Worm (Caenorhabditis elegans) whole organism, L4 larva: ENCODE data around the gene best-24.
"Not testable (repeated sequence)": the region's sequence is repeated elsewhere in the genome, so short reads cannot be mapped to it uniquely, and the experiment has no call there.

ENCODE experiments used
- F26F4.8 ChIP-seq: fragments of 200-800 bp; sonication (Bioruptor generic); conservative IDR thresholded peaks from 2 replicates; pipeline ENCODE4 v1.3.6; 2022; ENCODE audit warnings: missing genetic modification characterization, missing compliant biosample characterization
- F37D6.2 ChIP-seq: sonication (generic microtip); optimal IDR thresholded peaks from 2 replicates; lab custom pipeline; 2016; ENCODE audit warnings: mild to moderate bottlenecking, missing genetic modification characterization, missing compliant biosample characterization
- R02D3.7 ChIP-seq: fragments of 150-350 bp; sonication (generic microtip); optimal IDR thresholded peaks from 3 replicates; lab custom pipeline; 2014; ENCODE audit warnings: missing biosample characterization, missing genetic modification characterization
- T26A8.4 ChIP-seq: fragments of 200-800 bp; sonication (Bioruptor generic); IDR thresholded peaks from 2 replicates; pipeline ENCODE4 v1.3.6; 2022; ENCODE audit warnings: missing genetic modification characterization, missing compliant biosample characterization
- Y105C5A.15 ChIP-seq: fragments of 200-800 bp; sonication (Bioruptor generic); IDR thresholded peaks from 2 replicates; pipeline ENCODE4 v1.3.6; 2022; ENCODE audit warnings: missing genetic modification characterization, missing compliant biosample characterization
- Y75B8A.6 ChIP-seq: fragments of 200-800 bp; sonication (Bioruptor generic); IDR thresholded peaks from 2 replicates; pipeline ENCODE4 v1.3.6; 2022; ENCODE audit warnings: missing genetic modification reagents, missing genetic modification characterization, missing compliant biosample characterization
- ZK337.2 ChIP-seq: fragments of 200-800 bp; sonication (Bioruptor generic); IDR thresholded peaks from 2 replicates; pipeline ENCODE4 v1.3.6; 2022; ENCODE audit warnings: missing genetic modification reagents, missing genetic modification characterization, missing compliant biosample characterization
- aha-1 ChIP-seq: fragments of 150-350 bp; peaks from one replicate; lab custom pipeline; 2014; ENCODE audit warnings: missing biosample characterization, missing genetic modification characterization
- ama-1 ChIP-seq: fragments of 150-350 bp; optimal IDR thresholded peaks from 2 replicates; lab custom pipeline; 2014; ENCODE audit warnings: inconsistent platforms, mixed read lengths
- arid-1 ChIP-seq: fragments of 200-800 bp; sonication (Bioruptor generic); conservative IDR thresholded peaks from 2 replicates; pipeline ENCODE4 v1.3.6; 2022; ENCODE audit warnings: missing genetic modification reagents, missing genetic modification characterization, missing compliant biosample characterization
- ceh-20 ChIP-seq: fragments of 200-800 bp; sonication (Bioruptor generic); IDR thresholded peaks from 2 replicates; pipeline ENCODE4 v1.3.6; 2022; ENCODE audit warnings: missing genetic modification reagents, missing genetic modification characterization, missing compliant biosample characterization
- ceh-28 ChIP-seq: fragments of 150-350 bp; optimal IDR thresholded peaks from 2 replicates; lab custom pipeline; 2014; ENCODE audit warnings: missing biosample characterization, missing genetic modification reagents, missing genetic modification characterization
- ceh-32 ChIP-seq: sonication (generic microtip); optimal IDR thresholded peaks from 2 replicates; lab custom pipeline; 2016; ENCODE audit warnings: mild to moderate bottlenecking, missing genetic modification characterization, missing compliant biosample characterization; ENCODE audit not compliant: poor library complexity
- ctbp-1 ChIP-seq: fragments of 200-800 bp; sonication (Bioruptor generic); IDR thresholded peaks from 2 replicates; pipeline ENCODE4 v1.3.6; 2022; ENCODE audit warnings: missing genetic modification reagents, missing genetic modification characterization, missing compliant biosample characterization
- dmd-8 ChIP-seq: fragments of 200-800 bp; sonication (Bioruptor generic); IDR thresholded peaks from 2 replicates; pipeline ENCODE4 v1.3.6; 2022; ENCODE audit warnings: missing genetic modification characterization, missing compliant biosample characterization
- dpl-1 ChIP-seq: fragments of 150-350 bp; optimal IDR thresholded peaks from 2 replicates; lab custom pipeline; 2014; ENCODE audit warnings: missing biosample characterization, missing genetic modification reagents, missing genetic modification characterization
- duxl-1 ChIP-seq: sonication (generic microtip); optimal IDR thresholded peaks from 2 replicates; lab custom pipeline; 2016; ENCODE audit warnings: mild to moderate bottlenecking, missing genetic modification characterization, moderate library complexity, missing compliant biosample characterization; ENCODE audit not compliant: poor library complexity
- dve-1 ChIP-seq: sonication (generic microtip); optimal IDR thresholded peaks from 2 replicates; lab custom pipeline; 2017; ENCODE audit warnings: antibody characterized with exemption, mild to moderate bottlenecking, missing genetic modification characterization, missing compliant biosample characterization; ENCODE audit not compliant: insufficient read depth
- egl-43 ChIP-seq: fragments of 200-800 bp; sonication (Bioruptor generic); IDR thresholded peaks from 2 replicates; pipeline ENCODE4 v1.3.6; 2022; ENCODE audit warnings: missing genetic modification reagents, missing genetic modification characterization, missing compliant biosample characterization
- fkh-10 ChIP-seq: fragments of 150-350 bp; optimal IDR thresholded peaks from 2 replicates; lab custom pipeline; 2014; ENCODE audit warnings: missing biosample characterization, missing genetic modification reagents, missing genetic modification characterization
- hmg-1.1 ChIP-seq: fragments of 200-800 bp; sonication (Bioruptor generic); IDR thresholded peaks from 2 replicates; pipeline ENCODE4 v1.3.6; 2022; ENCODE audit warnings: missing genetic modification reagents, missing genetic modification characterization, missing compliant biosample characterization
- lim-7 ChIP-seq: fragments of 200-800 bp; sonication (Bioruptor generic); IDR thresholded peaks from 2 replicates; pipeline ENCODE4 v1.3.6; 2022; ENCODE audit warnings: missing genetic modification characterization, missing compliant biosample characterization
- lin-38 ChIP-seq: fragments of 200-800 bp; sonication (Bioruptor generic); IDR thresholded peaks from 2 replicates; pipeline ENCODE4 v1.3.6; 2022; ENCODE audit warnings: missing genetic modification reagents, missing genetic modification characterization, missing compliant biosample characterization
- lsy-2 ChIP-seq, 2 experiments: fragments of 150-350 bp in 1 of 2; sonication (generic microtip) in 1 of 2; optimal IDR thresholded peaks; 2 replicates each; lab custom pipeline; 2014 to 2017; ENCODE audit warnings: missing biosample characterization in 2 of 2, missing genetic modification characterization in 2 of 2
- madf-5 ChIP-seq, 2 experiments: fragments of 200-800 bp; sonication (Bioruptor generic); IDR thresholded peaks; 2 replicates each; pipeline ENCODE4 v1.3.6; 2022; ENCODE audit warnings: missing compliant biosample characterization in 2 of 2, missing genetic modification characterization in 2 of 2
- mdt-29 ChIP-seq: fragments of 200-800 bp; sonication (Bioruptor generic); IDR thresholded peaks from 2 replicates; pipeline ENCODE4 v1.3.6; 2022; ENCODE audit warnings: missing genetic modification reagents, missing genetic modification characterization, missing compliant biosample characterization
- mes-2 ChIP-seq: sonication (generic microtip); optimal IDR thresholded peaks from 2 replicates; lab custom pipeline; 2016; ENCODE audit warnings: missing genotype, mild to moderate bottlenecking, missing genetic modification characterization, missing compliant biosample characterization; ENCODE audit not compliant: poor library complexity, severe bottlenecking
- nhr-10 ChIP-seq: fragments of 150-350 bp; optimal IDR thresholded peaks from 2 replicates; lab custom pipeline; 2014; ENCODE audit warnings: missing biosample characterization, missing genetic modification characterization
- nhr-102 ChIP-seq: sonication (generic microtip); optimal IDR thresholded peaks from 2 replicates; lab custom pipeline; 2016; ENCODE audit warnings: mild to moderate bottlenecking, missing genetic modification characterization, moderate library complexity, missing compliant biosample characterization
- nhr-41 ChIP-seq: fragments of 200-800 bp; sonication (Bioruptor generic); IDR thresholded peaks from 2 replicates; pipeline ENCODE4 v1.3.6; 2022; ENCODE audit warnings: missing genetic modification reagents, missing genetic modification characterization, missing compliant biosample characterization
- pha-4 ChIP-seq, 2 experiments: fragments of 150-350 bp in 1 of 2; fragments of 200-800 bp in 1 of 2; sonication (Bioruptor generic) in 1 of 2; IDR thresholded peaks in 1 of 2; optimal IDR thresholded peaks in 1 of 2; 2 replicates each; pipeline versions ENCODE4 v1.3.6 to Lab custom; 2014 to 2022; ENCODE audit warnings: missing genetic modification characterization in 2 of 2, missing genetic modification reagents in 2 of 2, missing biosample characterization in 1 of 2, missing compliant biosample characterization in 1 of 2
- php-3 ChIP-seq: fragments of 200-800 bp; sonication (Bioruptor generic); IDR thresholded peaks from 2 replicates; pipeline ENCODE4 v1.3.6; 2022; ENCODE audit warnings: missing genetic modification reagents, missing genetic modification characterization, missing compliant biosample characterization
- rbr-2 ChIP-seq: sonication (generic microtip); optimal IDR thresholded peaks from 2 replicates; lab custom pipeline; 2016; ENCODE audit warnings: missing genotype, missing genetic modification characterization, missing compliant biosample characterization
- saeg-2 ChIP-seq: fragments of 200-800 bp; sonication (Bioruptor generic); IDR thresholded peaks from 2 replicates; pipeline ENCODE4 v1.3.6; 2022; ENCODE audit warnings: missing genetic modification reagents, missing genetic modification characterization, missing compliant biosample characterization
- snpc-1.2 ChIP-seq: fragments of 200-800 bp; sonication (Bioruptor generic); IDR thresholded peaks from 2 replicates; pipeline ENCODE4 v1.3.6; 2022; ENCODE audit warnings: missing genetic modification reagents, missing genetic modification characterization, missing compliant biosample characterization
- snpc-4 ChIP-seq: fragments of 150-350 bp; optimal IDR thresholded peaks from 2 replicates; lab custom pipeline; 2014; ENCODE audit warnings: missing biosample characterization, missing genetic modification characterization
- unc-62 ChIP-seq, 3 experiments: fragments of 150-350 bp in 1 of 3; sonication (generic microtip); optimal IDR thresholded peaks in 2 of 3; peaks in 1 of 3; 1 replicate in 1 of 3; 2 replicates in 2 of 3; lab custom pipeline; 2014 to 2017; ENCODE audit warnings: missing biosample characterization in 3 of 3, missing genetic modification characterization in 3 of 3, missing genetic modification reagents in 3 of 3, missing genotype in 1 of 3
- vab-7 ChIP-seq: fragments of 200-800 bp; sonication (Bioruptor generic); IDR thresholded peaks from 2 replicates; pipeline ENCODE4 v1.3.6; 2022; ENCODE audit warnings: missing genetic modification reagents, missing genetic modification characterization, missing compliant biosample characterization
- zfp-2 ChIP-seq: sonication (generic microtip); optimal IDR thresholded peaks from 2 replicates; lab custom pipeline; 2016; ENCODE audit warnings: mild to moderate bottlenecking, missing genetic modification characterization, missing compliant biosample characterization
- zip-2 ChIP-seq: fragments of 150-350 bp; optimal IDR thresholded peaks from 2 replicates; lab custom pipeline; 2014; ENCODE audit warnings: missing biosample characterization, missing genetic modification characterization
- ztf-11 ChIP-seq: fragments of 150-350 bp; optimal IDR thresholded peaks from 2 replicates; lab custom pipeline; 2014; ENCODE audit warnings: missing biosample characterization, missing genetic modification characterization
- ztf-7 ChIP-seq: fragments of 150-350 bp; optimal IDR thresholded peaks from 2 replicates; lab custom pipeline; 2014; ENCODE audit warnings: missing biosample characterization, missing genetic modification characterization

Gene best-24

ce11 chrIII:7950447-7950846, 49.6 kb downstream of the best-24 start:
- TF ChIP-seq F37D6.2 = no peak
- peak; percentile 92 for TF ChIP-seq aha-1 (tag; lab: Kevin White, UChicago)
- TF ChIP-seq mes-2 = no peak

ce11 chrIII:7952077-7952765, 51.4 kb downstream of the best-24 start, which contains the start of gene C29E4.15:
Gene C29E4.15 (plus strand): TSS chrIII:7952623.
- TF ChIP-seq mes-2 (peak; percentile 69), php-3 (no peak), R02D3.7 (tag; lab: Kevin White, UChicago) (no peak), ztf-11 (tag; lab: Kevin White, UChicago) (no peak), hmg-1.1 (peak; percentile 37; the same call in 1 of the 2 replicates), unc-62 (GFP tag; optimal IDR thresholded peaks at IDR 0.05 in 1 of 2; lab: Kevin White, UChicago) (peak in 1 of 2 experiments; percentile 86), unc-62 (tag; optimal IDR thresholded peaks at IDR 0.05; lab: Kevin White, UChicago) (no peak), fkh-10 (GFP tag; lab: Kevin White, UChicago) (peak; percentile 19), dpl-1 (GFP tag; lab: Kevin White, UChicago) (peak; percentile 86), lsy-2 (tag; optimal IDR thresholded peaks at IDR 0.05; lab: Kevin White, UChicago) (peak in 1 of 2 experiments; percentile 76)
- TF ChIP-seq, all 104 proteins: peak for 6

ce11 chrIII:7953208-7953607, 52.4 kb downstream of the best-24 start, which contains the start of gene let-754:
Gene let-754 (minus strand): TSS chrIII:7953308.
- TF ChIP-seq ama-1 (no peak), zip-2 (tag; lab: Kevin White, UChicago) (no peak), snpc-4 (tag; lab: Kevin White, UChicago) (no peak), zfp-2 (tag; lab: Kevin White, UChicago) (no peak), hmg-1.1 (no peak), nhr-102 (no peak), ztf-7 (no peak), duxl-1 (tag; lab: Kevin White, UChicago) (no peak), dve-1 (tag; lab: Kevin White, UChicago) (no peak), rbr-2 (tag; lab: Kevin White, UChicago) (no peak), arid-1 (GFP tag; lab: Robert Waterston, UW) (no peak), F37D6.2 (no peak), mdt-29 (no peak), nhr-10 (tag; lab: Kevin White, UChicago) (no peak), saeg-2 (GFP tag; lab: Robert Waterston, UW) (no peak), Y75B8A.6 (GFP tag; lab: Robert Waterston, UW) (no peak), ceh-32 (tag; lab: Kevin White, UChicago) (no peak), ceh-28 (tag; lab: Kevin White, UChicago) (no peak)

ce11 chrIII:7953688-7954313, 53.0 kb downstream of the best-24 start:
- TF ChIP-seq ZK337.2 (GFP tag; lab: Robert Waterston, UW) = 0 out of 2 replicates have a peak, but pooled peaks have one; percentile 46
- TF ChIP-seq F26F4.8 (GFP tag; lab: Robert Waterston, UW) = peak; percentile 95
- peak; percentile 51; the same call in 1 of the 2 replicates for TF ChIP-seq mdt-29
- TF ChIP-seq snpc-1.2 (GFP tag; lab: Robert Waterston, UW) = peak; percentile 71
- TF ChIP-seq T26A8.4 (GFP tag; lab: Robert Waterston, UW) = 0 out of 2 replicates have a peak, but pooled peaks have one; percentile 27
- 0 out of 2 replicates have a peak, but pooled peaks have one; percentile 19 for TF ChIP-seq ceh-20 (GFP tag; lab: Robert Waterston, UW)
- TF ChIP-seq dmd-8 (GFP tag; lab: Robert Waterston, UW) = peak; percentile 87
- TF ChIP-seq nhr-41 (GFP tag; lab: Robert Waterston, UW) = peak; percentile 68; the same call in 1 of the 2 replicates
- TF ChIP-seq Y105C5A.15 (GFP tag; lab: Robert Waterston, UW) = 0 out of 2 replicates have a peak, but pooled peaks have one; percentile 66
- peak; percentile 64; the same call in 1 of the 2 replicates for TF ChIP-seq pha-4 (GFP tag; IDR thresholded peaks at IDR 0.05; lab: Robert Waterston, UW)
- TF ChIP-seq pha-4 (tag; optimal IDR thresholded peaks at IDR 0.05; lab: Kevin White, UChicago) = not testable (repeated sequence)
- peak; percentile 72 for TF ChIP-seq lin-38 (GFP tag; lab: Robert Waterston, UW)
- peak; percentile 50; the same call in 1 of the 2 replicates for TF ChIP-seq ctbp-1
- 0 out of 2 replicates have a peak, but pooled peaks have one; percentile 55 for TF ChIP-seq saeg-2 (GFP tag; lab: Robert Waterston, UW)
- peak; percentile 71; the same call in 1 of the 2 replicates for TF ChIP-seq arid-1 (GFP tag; lab: Robert Waterston, UW)
- peak; percentile 77 for TF ChIP-seq egl-43 (GFP tag; lab: Robert Waterston, UW)
- TF ChIP-seq madf-5 (GFP tag; IDR thresholded peaks at IDR 0.05; lab: Robert Waterston, UW) = peak in 1 of 2 experiments; percentile 68; a peak in 2 of 4 replicates
- TF ChIP-seq vab-7 (GFP tag; lab: Robert Waterston, UW) = peak; percentile 69
- peak; percentile 79 for TF ChIP-seq lim-7 (GFP tag; lab: Robert Waterston, UW)
